Worm (Caenorhabditis elegans): ENCODE results near the gene sup-36.
A peak's percentile ranks its signal among the peaks of the same experiment; 100 is the strongest.

The sup-36 gene

ce11 chrIV:6634789-6635188, 33.3 kb downstream of the sup-36 start, which contains the start of gene metl-13:
metl-13 (plus strand) TSS chrIV:6635089.
- TF ChIP-seq F49E8.2 (tag; optimal IDR thresholded peaks at IDR 0.05; ENCODE audit: borderline replicate concordance) (no peak), lin-38 (GFP tag; IDR thresholded peaks at IDR 0.05) (0 out of 2 replicates have a peak, but pooled peaks have one; percentile 24)

ce11 chrIV:6638256-6638655, 36.8 kb downstream of the sup-36 start, which contains the start of gene C01B10.7:
C01B10.7 (plus strand) TSS chrIV:6638556.
- no peak for TF ChIP-seq ceh-32 (tag; optimal IDR thresholded peaks at IDR 0.05; ENCODE audit: poor library complexity)
- no peak for TF ChIP-seq saeg-2 (GFP tag; IDR thresholded peaks at IDR 0.05)
- TF ChIP-seq hif-1 (tag; optimal IDR thresholded peaks at IDR 0.05) = no peak
- TF ChIP-seq ceh-44 (GFP tag; IDR thresholded peaks at IDR 0.05) = no peak
- no peak for TF ChIP-seq snpc-4 (tag; optimal IDR thresholded peaks at IDR 0.05)
- no peak for TF ChIP-seq nhr-111 (GFP tag; optimal IDR thresholded peaks at IDR 0.05)
- TF ChIP-seq F26F4.8 (GFP tag; conservative IDR thresholded peaks at IDR 0.05) = no peak
- no peak for TF ChIP-seq unc-39 (tag; optimal IDR thresholded peaks at IDR 0.05)
- no peak for TF ChIP-seq lir-3 (tag; optimal IDR thresholded peaks at IDR 0.05)
- no peak for TF ChIP-seq T20F7.1 (GFP tag; optimal IDR thresholded peaks at IDR 0.05)
- no peak for TF ChIP-seq lim-7 (GFP tag; IDR thresholded peaks at IDR 0.05)
- TF ChIP-seq duxl-1 (tag; optimal IDR thresholded peaks at IDR 0.05; ENCODE audit: poor library complexity) = no peak
- TF ChIP-seq nhr-25 (tag; optimal IDR thresholded peaks at IDR 0.05; ENCODE audit: borderline replicate concordance, insufficient read depth) = no peak
- no peak for TF ChIP-seq lin-38 (GFP tag; IDR thresholded peaks at IDR 0.05)

ce11 chrIV:6639880-6640279, 38.4 kb downstream of the sup-36 start, which contains the start of gene C01B10.6:
C01B10.6 (plus strand) TSS chrIV:6640180.
- TF ChIP-seq saeg-2 (GFP tag; IDR thresholded peaks at IDR 0.05) (no peak), T26A8.4 (GFP tag; IDR thresholded peaks at IDR 0.05) (no peak), pqm-1 (tag; optimal IDR thresholded peaks at IDR 0.05) (peak; percentile 34), F37D6.2 (tag; optimal IDR thresholded peaks at IDR 0.05) (no peak), mes-2 (tag; optimal IDR thresholded peaks at IDR 0.05; ENCODE audit: poor library complexity, severe bottlenecking) (no peak), ama-1 (optimal IDR thresholded peaks at IDR 0.05) (no peak)

- TF ChIP-seq hmg-1.1 (GFP tag; IDR thresholded peaks at IDR 0.05) = no peak
- TF ChIP-seq nhr-48 (tag; optimal IDR thresholded peaks at IDR 0.05) = no peak
- TF ChIP-seq ama-1 (optimal IDR thresholded peaks at IDR 0.05) = no peak
- no peak for TF ChIP-seq zag-1 (tag; optimal IDR thresholded peaks at IDR 0.05)
- no peak for TF ChIP-seq dmd-6 (GFP tag; IDR thresholded peaks at IDR 0.05)
- peak in 1 of 2 experiments; percentile 35 for TF ChIP-seq lsy-2 (tag; optimal IDR thresholded peaks at IDR 0.05)
- TF ChIP-seq lin-15B (tag; optimal IDR thresholded peaks at IDR 0.05) = no peak
- peak; percentile 19 for TF ChIP-seq aha-1 (tag)
- TF ChIP-seq nhr-28 (tag; optimal IDR thresholded peaks at IDR 0.05) = peak; percentile 3
- TF ChIP-seq hlh-11 (tag; optimal IDR thresholded peaks at IDR 0.05) = peak; percentile 47
- no peak for TF ChIP-seq T20F7.1 (GFP tag; optimal IDR thresholded peaks at IDR 0.05)
- peak in 1 of 2 experiments; percentile 70 for TF ChIP-seq unc-62 (GFP tag; optimal IDR thresholded peaks at IDR 0.05 in 1 of 2)
- no peak for TF ChIP-seq unc-62 (tag; optimal IDR thresholded peaks at IDR 0.05)
- no peak for TF ChIP-seq lim-7 (GFP tag; IDR thresholded peaks at IDR 0.05)
- TF ChIP-seq mep-1 (tag; optimal IDR thresholded peaks at IDR 0.05) = peak; percentile 62
- TF ChIP-seq Y48G9A.11 (GFP tag; IDR thresholded peaks at IDR 0.05) = no peak
- TF ChIP-seq dve-1 (tag; optimal IDR thresholded peaks at IDR 0.05; ENCODE audit: insufficient read depth) = peak; percentile 35
- peak; percentile 81 for TF ChIP-seq hlh-30 (tag; optimal IDR thresholded peaks at IDR 0.05; ENCODE audit: insufficient read depth)
Measured at ce11 chrIV:6645867-6646655, 44.6 kb downstream of the sup-36 start, which contains the start of gene hil-7. hil-7 (plus strand) TSS chrIV:6646312.

Measured in whole organism, L4 larva.